Worm (Caenorhabditis elegans) whole organism, L2 larva: ENCODE data around the gene Y73B6BL.27.

Source experiments
- ZK546.5 ChIP-seq: sonication (generic microtip); optimal IDR thresholded peaks from 2 replicates; lab custom pipeline; 2017; ENCODE audit warnings: missing biosample characterization, missing genetic modification characterization
- ama-1 ChIP-seq: fragments of 150-350 bp; optimal IDR thresholded peaks from 2 replicates; lab custom pipeline; 2018; ENCODE audit warnings: inconsistent platforms
- elt-3 ChIP-seq: sonication (generic microtip); optimal IDR thresholded peaks from 2 replicates; lab custom pipeline; 2017; ENCODE audit warnings: missing biosample characterization, missing genetic modification characterization
- sem-4 ChIP-seq: fragments of 150-350 bp; optimal IDR thresholded peaks from 2 replicates; lab custom pipeline; 2014; ENCODE audit warnings: missing biosample characterization, missing genetic modification reagents, missing genetic modification characterization
- snpc-4 ChIP-seq: fragments of 150-350 bp; optimal IDR thresholded peaks from 2 replicates; lab custom pipeline; 2014; ENCODE audit warnings: missing biosample characterization, missing genetic modification characterization

- no peak for TF ChIP-seq sem-4
- TF ChIP-seq snpc-4 (tag; lab: Kevin White, UChicago), result no peak
- TF ChIP-seq ZK546.5 (tag; lab: Kevin White, UChicago), result no peak
- TF ChIP-seq elt-3 (tag; lab: Kevin White, UChicago), result no peak
- no peak for TF ChIP-seq ama-1 (lab: Kevin White, UChicago)
Measured at ce11 chrIV:6471216-6471615, 1.8 kb downstream of the Y73B6BL.27 start, which contains the start of gene tmed-13.
